Worm (Caenorhabditis elegans) whole organism, L4 larva: Measurements from ENCODE around the gene rgs-9.

Source experiments
- F26F4.8 ChIP-seq: fragments of 200-800 bp; sonication (Bioruptor generic); conservative IDR thresholded peaks from 2 replicates; pipeline ENCODE4 v1.3.6; 2022; ENCODE audit warnings: missing genetic modification characterization, missing compliant biosample characterization
- F37D6.2 ChIP-seq: sonication (generic microtip); optimal IDR thresholded peaks from 2 replicates; lab custom pipeline; 2016; ENCODE audit warnings: mild to moderate bottlenecking, missing genetic modification characterization, missing compliant biosample characterization
- T20F7.1 ChIP-seq: fragments of 200-800 bp; sonication (Bioruptor generic); optimal IDR thresholded peaks from 2 replicates; lab custom pipeline; 2018; ENCODE audit warnings: mild to moderate bottlenecking, missing genetic modification characterization, missing compliant biosample characterization
- T26A8.4 ChIP-seq: fragments of 200-800 bp; sonication (Bioruptor generic); IDR thresholded peaks from 2 replicates; pipeline ENCODE4 v1.3.6; 2022; ENCODE audit warnings: missing genetic modification characterization, missing compliant biosample characterization
- aly-2 ChIP-seq: sonication (generic microtip); optimal IDR thresholded peaks from 2 replicates; lab custom pipeline; 2018; ENCODE audit warnings: missing biosample characterization, missing genetic modification characterization
- attf-4 ChIP-seq: sonication (generic microtip); optimal IDR thresholded peaks from 3 replicates; lab custom pipeline; 2017; ENCODE audit warnings: missing biosample characterization, missing genetic modification characterization
- ceh-28 ChIP-seq: fragments of 150-350 bp; optimal IDR thresholded peaks from 2 replicates; lab custom pipeline; 2014; ENCODE audit warnings: missing biosample characterization, missing genetic modification reagents, missing genetic modification characterization
- ceh-32 ChIP-seq: sonication (generic microtip); optimal IDR thresholded peaks from 2 replicates; lab custom pipeline; 2016; ENCODE audit warnings: mild to moderate bottlenecking, missing genetic modification characterization, missing compliant biosample characterization; ENCODE audit not compliant: poor library complexity
- ceh-82 ChIP-seq: sonication (generic microtip); optimal IDR thresholded peaks from 2 replicates; lab custom pipeline; 2017; ENCODE audit warnings: missing biosample characterization, missing genetic modification characterization
- daf-19 ChIP-seq: fragments of 200-800 bp; sonication (Bioruptor generic); conservative IDR thresholded peaks from 2 replicates; pipeline ENCODE4 v1.3.6; 2022; ENCODE audit warnings: missing genetic modification characterization, missing compliant biosample characterization
- dmd-9 ChIP-seq: fragments of 200-800 bp; sonication (Bioruptor generic); IDR thresholded peaks from 2 replicates; pipeline ENCODE4 v1.3.6; 2022; ENCODE audit warnings: missing genetic modification reagents, missing genetic modification characterization, missing compliant biosample characterization
- fkh-10 ChIP-seq: fragments of 150-350 bp; optimal IDR thresholded peaks from 2 replicates; lab custom pipeline; 2014; ENCODE audit warnings: missing biosample characterization, missing genetic modification reagents, missing genetic modification characterization
- hif-1 ChIP-seq, 2 experiments: sonication (generic microtip); optimal IDR thresholded peaks; 2 replicates each; lab custom pipeline; 2016 to 2017; ENCODE audit warnings: missing compliant biosample characterization in 2 of 2, missing genetic modification characterization in 2 of 2, missing genetic modification reagents in 2 of 2, missing genotype in 2 of 2, mild to moderate bottlenecking in 1 of 2
- hlh-11 ChIP-seq: fragments of 200-800 bp; sonication (Bioruptor generic); optimal IDR thresholded peaks from 2 replicates; lab custom pipeline; 2018; ENCODE audit warnings: mild to moderate bottlenecking, missing genetic modification characterization, missing compliant biosample characterization
- hlh-30 ChIP-seq: sonication (generic microtip); optimal IDR thresholded peaks from 2 replicates; lab custom pipeline; 2017; ENCODE audit warnings: antibody characterized with exemption, mild to moderate bottlenecking, missing genetic modification characterization, missing compliant biosample characterization; ENCODE audit not compliant: insufficient read depth
- lim-7 ChIP-seq: fragments of 200-800 bp; sonication (Bioruptor generic); IDR thresholded peaks from 2 replicates; pipeline ENCODE4 v1.3.6; 2022; ENCODE audit warnings: missing genetic modification characterization, missing compliant biosample characterization
- lin-13 ChIP-seq: fragments of 150-350 bp; optimal IDR thresholded peaks from 2 replicates; lab custom pipeline; 2014; ENCODE audit warnings: missing biosample characterization, missing genetic modification reagents, missing genetic modification characterization
- lin-38 ChIP-seq: fragments of 200-800 bp; sonication (Bioruptor generic); IDR thresholded peaks from 2 replicates; pipeline ENCODE4 v1.3.6; 2022; ENCODE audit warnings: missing genetic modification reagents, missing genetic modification characterization, missing compliant biosample characterization
- lir-3 ChIP-seq: sonication (generic microtip); optimal IDR thresholded peaks from 2 replicates; lab custom pipeline; 2016; ENCODE audit warnings: mild to moderate bottlenecking, missing genetic modification characterization, missing compliant biosample characterization
- mdl-1 ChIP-seq, 2 experiments: fragments of 150-350 bp in 1 of 2; sonication (generic microtip) in 1 of 2; optimal IDR thresholded peaks; 2 replicates each; lab custom pipeline; 2014 to 2017; ENCODE audit warnings: missing biosample characterization in 2 of 2, missing genetic modification characterization in 2 of 2
- nhr-10 ChIP-seq: fragments of 150-350 bp; optimal IDR thresholded peaks from 2 replicates; lab custom pipeline; 2014; ENCODE audit warnings: missing biosample characterization, missing genetic modification characterization
- nhr-11 ChIP-seq: fragments of 150-350 bp; optimal IDR thresholded peaks from 2 replicates; lab custom pipeline; 2014; ENCODE audit warnings: missing biosample characterization, missing genetic modification characterization
- nhr-237 ChIP-seq: sonication (generic microtip); optimal IDR thresholded peaks from 2 replicates; lab custom pipeline; 2017; ENCODE audit warnings: missing biosample characterization, missing genetic modification characterization
- nhr-28 ChIP-seq: fragments of 150-350 bp; optimal IDR thresholded peaks from 2 replicates; lab custom pipeline; 2014; ENCODE audit warnings: missing biosample characterization, missing genetic modification characterization
- nhr-6 ChIP-seq: fragments of 150-350 bp; optimal IDR thresholded peaks from 2 replicates; lab custom pipeline; 2014; ENCODE audit warnings: missing biosample characterization, missing genetic modification characterization
- nhr-76 ChIP-seq: fragments of 150-350 bp; optimal IDR thresholded peaks from 2 replicates; lab custom pipeline; 2014; ENCODE audit warnings: missing biosample characterization, missing genetic modification characterization
- pha-4 ChIP-seq, 2 experiments: fragments of 150-350 bp in 1 of 2; fragments of 200-800 bp in 1 of 2; sonication (Bioruptor generic) in 1 of 2; IDR thresholded peaks in 1 of 2; optimal IDR thresholded peaks in 1 of 2; 2 replicates each; pipeline versions ENCODE4 v1.3.6 to Lab custom; 2014 to 2022; ENCODE audit warnings: missing genetic modification characterization in 2 of 2, missing genetic modification reagents in 2 of 2, missing biosample characterization in 1 of 2, missing compliant biosample characterization in 1 of 2
- php-3 ChIP-seq: fragments of 200-800 bp; sonication (Bioruptor generic); IDR thresholded peaks from 2 replicates; pipeline ENCODE4 v1.3.6; 2022; ENCODE audit warnings: missing genetic modification reagents, missing genetic modification characterization, missing compliant biosample characterization
- rbr-2 ChIP-seq: sonication (generic microtip); optimal IDR thresholded peaks from 2 replicates; lab custom pipeline; 2016; ENCODE audit warnings: missing genotype, missing genetic modification characterization, missing compliant biosample characterization
- sdz-12 ChIP-seq: fragments of 200-800 bp; sonication (Bioruptor generic); optimal IDR thresholded peaks from 2 replicates; lab custom pipeline; 2018; ENCODE audit warnings: mild to moderate bottlenecking, missing genetic modification characterization, missing compliant biosample characterization
- snpc-4 ChIP-seq: fragments of 150-350 bp; optimal IDR thresholded peaks from 2 replicates; lab custom pipeline; 2014; ENCODE audit warnings: missing biosample characterization, missing genetic modification characterization
- spr-1 ChIP-seq: sonication (generic microtip); optimal IDR thresholded peaks from 2 replicates; lab custom pipeline; 2016; ENCODE audit warnings: mild to moderate bottlenecking, missing genetic modification characterization, missing compliant biosample characterization
- tag-97 ChIP-seq: fragments of 200-800 bp; sonication (Bioruptor generic); IDR thresholded peaks from 2 replicates; pipeline ENCODE4 v1.3.6; 2022; ENCODE audit warnings: missing genetic modification characterization, missing compliant biosample characterization
- tra-1 ChIP-seq: fragments of 200-800 bp; sonication (Bioruptor generic); IDR thresholded peaks from 2 replicates; pipeline ENCODE4 v1.3.6; 2022; ENCODE audit warnings: missing genetic modification reagents, missing genetic modification characterization, missing compliant biosample characterization
- unc-130 ChIP-seq: sonication (generic microtip); optimal IDR thresholded peaks from 2 replicates; lab custom pipeline; 2016; ENCODE audit warnings: missing genetic modification reagents, missing genetic modification characterization, missing compliant biosample characterization
- unc-62 ChIP-seq, 3 experiments: fragments of 150-350 bp in 1 of 3; sonication (generic microtip); optimal IDR thresholded peaks in 2 of 3; peaks in 1 of 3; 1 replicate in 1 of 3; 2 replicates in 2 of 3; lab custom pipeline; 2014 to 2017; ENCODE audit warnings: missing biosample characterization in 3 of 3, missing genetic modification characterization in 3 of 3, missing genetic modification reagents in 3 of 3, missing genotype in 1 of 3
- zag-1 ChIP-seq: fragments of 150-350 bp; optimal IDR thresholded peaks from 2 replicates; lab custom pipeline; 2014; ENCODE audit warnings: missing biosample characterization, missing genetic modification characterization
- zfp-3 ChIP-seq: fragments of 200-800 bp; sonication (Bioruptor generic); conservative IDR thresholded peaks from 2 replicates; pipeline ENCODE4 v1.3.6; 2022; ENCODE audit warnings: missing genetic modification reagents, missing genetic modification characterization, missing compliant biosample characterization

rgs-9 gene

DNA sequence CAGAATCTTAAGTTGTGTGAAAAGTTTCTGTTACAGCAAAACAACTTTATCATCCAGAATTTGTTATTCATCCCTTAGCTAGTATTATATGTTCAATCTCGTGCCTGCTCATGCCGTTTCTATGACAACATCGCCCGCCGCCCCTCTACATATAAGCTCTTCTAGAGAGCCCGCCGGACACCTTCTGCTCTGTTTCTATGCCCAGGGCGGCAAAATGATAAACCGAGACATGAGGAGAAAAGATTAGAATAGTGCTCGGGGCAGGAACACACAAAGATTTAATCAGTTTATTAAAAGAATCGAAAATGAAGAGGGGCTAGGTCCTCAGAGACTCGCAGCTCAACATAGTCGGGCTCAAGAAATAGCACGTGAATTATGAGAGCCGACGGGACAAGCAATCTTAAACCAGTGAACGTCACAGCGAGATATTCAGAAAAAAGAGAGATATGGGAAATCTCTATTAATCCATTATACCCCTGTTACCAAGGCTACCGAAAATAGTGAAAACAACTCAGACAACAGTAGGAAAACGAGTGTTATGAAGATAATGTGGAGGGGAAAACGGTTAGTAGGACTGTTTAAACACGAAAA lies 26.5 kb upstream of the rgs-9 start (continued):
- no peak for TF ChIP-seq zag-1 (tag; lab: Kevin White, UChicago)
- no peak for TF ChIP-seq F26F4.8 (GFP tag; lab: Robert Waterston, UW)
- no peak for TF ChIP-seq tag-97 (GFP tag; lab: Robert Waterston, UW)
- peak; percentile 47; the same call in 1 of the 2 replicates for TF ChIP-seq pha-4 (GFP tag; IDR thresholded peaks at IDR 0.05; lab: Robert Waterston, UW)
- TF ChIP-seq pha-4 (tag; optimal IDR thresholded peaks at IDR 0.05; lab: Kevin White, UChicago), result no peak
- no peak for TF ChIP-seq sdz-12 (GFP tag; lab: Kevin White, UChicago)
- peak; percentile 94 for TF ChIP-seq F37D6.2 (tag; lab: Kevin White, UChicago)
- peak; percentile 27 for TF ChIP-seq nhr-28 (tag; lab: Kevin White, UChicago)
- peak; percentile 58 for TF ChIP-seq T20F7.1 (GFP tag; lab: Kevin White, UChicago)
- no peak for TF ChIP-seq ceh-32 (tag; lab: Kevin White, UChicago)
- TF ChIP-seq attf-4, result no peak
- 0 out of 2 replicates have a peak, but pooled peaks have one; percentile 24 for TF ChIP-seq dmd-9 (GFP tag; lab: Robert Waterston, UW)
- TF ChIP-seq mdl-1 (tag; optimal IDR thresholded peaks at IDR 0.05; lab: Kevin White, UChicago), result peak; percentile 20

DNA sequence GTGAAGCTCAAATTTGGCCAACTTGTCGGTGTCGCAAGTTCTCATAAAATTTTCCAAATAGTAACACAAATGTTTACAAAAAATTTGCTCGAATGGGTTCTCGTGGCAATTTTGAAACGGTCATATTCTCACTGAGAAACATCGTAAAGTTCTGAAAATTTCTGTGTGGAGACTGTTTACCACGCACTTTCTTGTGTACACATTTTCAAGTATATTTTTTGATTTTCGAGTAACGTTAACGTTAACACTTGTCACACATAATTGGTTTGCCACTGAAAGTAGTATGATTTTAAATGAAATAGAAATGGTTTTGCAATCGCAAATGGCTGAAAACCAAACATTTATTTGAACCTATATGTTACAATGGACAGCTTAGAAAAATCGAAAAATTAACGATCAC lies 24.2 kb upstream of the rgs-9 start:
- peak in 1 of 2 experiments; percentile 93 for TF ChIP-seq unc-62 (GFP tag; optimal IDR thresholded peaks at IDR 0.05 in 1 of 2; lab: Kevin White, UChicago)
- no peak for TF ChIP-seq unc-62 (tag; optimal IDR thresholded peaks at IDR 0.05; lab: Kevin White, UChicago)
- no peak for TF ChIP-seq lin-38 (GFP tag; lab: Robert Waterston, UW)

- TF ChIP-seq nhr-76 (tag; lab: Kevin White, UChicago), result no peak
- no peak for TF ChIP-seq spr-1 (tag; lab: Kevin White, UChicago)
- no peak for TF ChIP-seq lin-13 (GFP tag; lab: Kevin White, UChicago)
- no peak for TF ChIP-seq T26A8.4 (GFP tag; lab: Robert Waterston, UW)
- TF ChIP-seq pha-4 (GFP tag; IDR thresholded peaks at IDR 0.05; lab: Robert Waterston, UW), result no peak
- TF ChIP-seq pha-4 (tag; optimal IDR thresholded peaks at IDR 0.05; lab: Kevin White, UChicago), result no peak
- TF ChIP-seq php-3 (GFP tag; lab: Robert Waterston, UW), result no peak
- TF ChIP-seq daf-19 (GFP tag; lab: Robert Waterston, UW), result no peak
- no peak for TF ChIP-seq nhr-11 (tag; lab: Kevin White, UChicago)
- no peak for TF ChIP-seq T20F7.1 (GFP tag; lab: Kevin White, UChicago)
- TF ChIP-seq unc-130 (GFP tag; lab: Kevin White, UChicago), result no peak
- TF ChIP-seq zfp-3 (GFP tag; lab: Robert Waterston, UW), result no peak
- TF ChIP-seq nhr-6 (tag; lab: Kevin White, UChicago), result no peak
- TF ChIP-seq rbr-2 (tag; lab: Kevin White, UChicago), result no peak
- TF ChIP-seq nhr-237 (tag; lab: Kevin White, UChicago), result no peak
- TF ChIP-seq lim-7 (GFP tag; lab: Robert Waterston, UW), result no peak
- no peak for TF ChIP-seq hlh-11
- TF ChIP-seq ceh-28 (tag; lab: Kevin White, UChicago), result no peak
- TF ChIP-seq hif-1 (tag; optimal IDR thresholded peaks at IDR 0.05; lab: Kevin White, UChicago), result no peak
- no peak for TF ChIP-seq tra-1 (GFP tag; lab: Robert Waterston, UW)
- TF ChIP-seq ceh-82 (tag; lab: Kevin White, UChicago), result no peak
Measured at ce11 chrX:1891887-1892286, 23.2 kb upstream of the rgs-9 start, which contains the start of gene B0294.3. Gene B0294.3 (plus strand): TSS chrX:1892187.

ce11 chrX:1897243-1897642 lies 17.8 kb upstream of the rgs-9 start, which contains the start of gene B0294.1:
Gene B0294.1 (minus strand): TSS chrX:1897343.
- TF ChIP-seq snpc-4 (no peak), fkh-10 (no peak), ceh-28 (tag; lab: Kevin White, UChicago) (no peak), tag-97 (GFP tag; lab: Robert Waterston, UW) (no peak), lir-3 (tag; lab: Kevin White, UChicago) (no peak), aly-2 (no peak), hlh-30 (tag; lab: Kevin White, UChicago) (no peak), nhr-10 (tag; lab: Kevin White, UChicago) (no peak)
